Worm (Caenorhabditis elegans): ENCODE results near the gene dpl-1.

Gene dpl-1

ce11 chrII:9178811-9179210, 9.1 kb downstream of the dpl-1 start:
- TF ChIP-seq pqm-1 (tag; optimal IDR thresholded peaks at IDR 0.05) (no peak), eor-1 (tag; optimal IDR thresholded peaks at IDR 0.05) (no peak), nhr-23 (tag; optimal IDR thresholded peaks at IDR 0.05) (no peak), mml-1 (tag; optimal IDR thresholded peaks at IDR 0.05) (no peak), nhr-25 (tag; optimal IDR thresholded peaks at IDR 0.05) (no peak), sea-2 (GFP tag; optimal IDR thresholded peaks at IDR 0.05) (no peak), nhr-67 (tag; optimal IDR thresholded peaks at IDR 0.05) (no peak), daf-12 (tag; optimal IDR thresholded peaks at IDR 0.05) (no peak), ama-1 (optimal IDR thresholded peaks at IDR 0.05) (no peak), jun-1 (tag; optimal IDR thresholded peaks at IDR 0.05) (no peak), nhr-77 (tag; optimal IDR thresholded peaks at IDR 0.05) (no peak), nhr-11 (tag; optimal IDR thresholded peaks at IDR 0.05) (no peak), fkh-2 (tag; optimal IDR thresholded peaks at IDR 0.05) (no peak), fkh-10 (GFP tag; optimal IDR thresholded peaks at IDR 0.05) (no peak), hmg-11 (tag; optimal IDR thresholded peaks at IDR 0.05) (no peak), elt-1 (tag; optimal IDR thresholded peaks at IDR 0.05) (no peak), skn-1 (tag; optimal IDR thresholded peaks at IDR 0.05) (no peak)

ce11 chrII:9181155-9181554, 11.4 kb downstream of the dpl-1 start:
- TF ChIP-seq eor-1 (tag; optimal IDR thresholded peaks at IDR 0.05) = no peak
- TF ChIP-seq elt-2 (tag; optimal IDR thresholded peaks at IDR 0.05) = peak; percentile 60
- TF ChIP-seq nhr-43 (tag; optimal IDR thresholded peaks at IDR 0.05; ENCODE audit: poor library complexity, severe bottlenecking) = no peak
- TF ChIP-seq pha-4 (tag; optimal IDR thresholded peaks at IDR 0.05) = peak; percentile 48
- TF ChIP-seq fkh-10 (GFP tag; optimal IDR thresholded peaks at IDR 0.05) = no peak
- TF ChIP-seq nhr-76 (tag; optimal IDR thresholded peaks at IDR 0.05) = no peak
- no peak for TF ChIP-seq nhr-25 (tag; optimal IDR thresholded peaks at IDR 0.05)
- peak; percentile 51 for TF ChIP-seq pqm-1 (tag; optimal IDR thresholded peaks at IDR 0.05)
- TF ChIP-seq ceh-16 (tag; optimal IDR thresholded peaks at IDR 0.05) = no peak
- TF ChIP-seq ceh-82 (tag; optimal IDR thresholded peaks at IDR 0.05) = no peak
- TF ChIP-seq fos-1 (tag; optimal IDR thresholded peaks at IDR 0.05) = no peak

ce11 chrII:9185915-9186314, 16.2 kb downstream of the dpl-1 start:
- TF ChIP-seq mml-1 (tag; optimal IDR thresholded peaks at IDR 0.05) (no peak), pha-4 (tag; optimal IDR thresholded peaks at IDR 0.05) (peak; percentile 95)

ce11 chrII:9188380-9188779, 18.7 kb downstream of the dpl-1 start, which contains the start of gene sym-2:
sym-2 (minus strand) TSS chrII:9188480.
- TF ChIP-seq sea-2 (GFP tag; optimal IDR thresholded peaks at IDR 0.05) (no peak), nhr-23 (tag; optimal IDR thresholded peaks at IDR 0.05) (peak; percentile 40), nhr-25 (tag; optimal IDR thresholded peaks at IDR 0.05) (peak; percentile 23)

- TF ChIP-seq elt-1 (tag; optimal IDR thresholded peaks at IDR 0.05) (peak; percentile 1), nhr-25 (tag; optimal IDR thresholded peaks at IDR 0.05) (peak; percentile 75), unc-39 (tag; optimal IDR thresholded peaks at IDR 0.05) (no peak), nhr-23 (tag; optimal IDR thresholded peaks at IDR 0.05) (peak; percentile 83)
Observed at ce11 chrII:9189648-9190047, 19.9 kb downstream of the dpl-1 start.

- TF ChIP-seq egl-5 (tag; optimal IDR thresholded peaks at IDR 0.05) (no peak), ztf-11 (tag; optimal IDR thresholded peaks at IDR 0.05) (no peak), nhr-23 (tag; optimal IDR thresholded peaks at IDR 0.05) (peak; percentile 78), elt-1 (tag; optimal IDR thresholded peaks at IDR 0.05) (peak; percentile 60)
Observed at ce11 chrII:9190513-9191099, 20.9 kb downstream of the dpl-1 start.

ce11 chrII:9194195-9194594, 24.5 kb downstream of the dpl-1 start, which contains the start of gene twk-4:
twk-4 (minus strand) TSS chrII:9194295.
- TF ChIP-seq pqm-1 (tag; optimal IDR thresholded peaks at IDR 0.05) (no peak), ztf-4 (tag; optimal IDR thresholded peaks at IDR 0.05) (no peak), fos-1 (tag; optimal IDR thresholded peaks at IDR 0.05) (no peak), daf-12 (tag; optimal IDR thresholded peaks at IDR 0.05) (no peak), R02D3.7 (tag; optimal IDR thresholded peaks at IDR 0.05) (no peak), elt-3 (tag; optimal IDR thresholded peaks at IDR 0.05) (no peak), mml-1 (tag; optimal IDR thresholded peaks at IDR 0.05) (no peak), ceh-28 (tag; optimal IDR thresholded peaks at IDR 0.05) (no peak), lin-15B (tag; optimal IDR thresholded peaks at IDR 0.05) (no peak), mdl-1 (tag; optimal IDR thresholded peaks at IDR 0.05) (no peak), nfya-1 (tag; optimal IDR thresholded peaks at IDR 0.05; ENCODE audit: insufficient read depth) (no peak), snpc-4 (tag; optimal IDR thresholded peaks at IDR 0.05) (no peak), nhr-76 (tag; optimal IDR thresholded peaks at IDR 0.05) (no peak), eor-1 (tag; optimal IDR thresholded peaks at IDR 0.05) (no peak), elt-2 (tag; optimal IDR thresholded peaks at IDR 0.05) (no peak), unc-39 (tag; optimal IDR thresholded peaks at IDR 0.05) (no peak), fkh-2 (tag; optimal IDR thresholded peaks at IDR 0.05) (no peak)

Data from whole organism, L3 larva.